Fruit fly (Drosophila melanogaster) S2 (cell line): ENCODE results near the gene CG10589.

Experiments
- CG8478 ChIP-seq: fragments of >200 bp; optimal IDR thresholded peaks from 2 replicates; lab custom pipeline; 2018
- CTCF ChIP-seq, 2 experiments: fragments of >200 bp; optimal IDR thresholded peaks; 2 replicates each; lab custom pipeline; 2018

DNA sequence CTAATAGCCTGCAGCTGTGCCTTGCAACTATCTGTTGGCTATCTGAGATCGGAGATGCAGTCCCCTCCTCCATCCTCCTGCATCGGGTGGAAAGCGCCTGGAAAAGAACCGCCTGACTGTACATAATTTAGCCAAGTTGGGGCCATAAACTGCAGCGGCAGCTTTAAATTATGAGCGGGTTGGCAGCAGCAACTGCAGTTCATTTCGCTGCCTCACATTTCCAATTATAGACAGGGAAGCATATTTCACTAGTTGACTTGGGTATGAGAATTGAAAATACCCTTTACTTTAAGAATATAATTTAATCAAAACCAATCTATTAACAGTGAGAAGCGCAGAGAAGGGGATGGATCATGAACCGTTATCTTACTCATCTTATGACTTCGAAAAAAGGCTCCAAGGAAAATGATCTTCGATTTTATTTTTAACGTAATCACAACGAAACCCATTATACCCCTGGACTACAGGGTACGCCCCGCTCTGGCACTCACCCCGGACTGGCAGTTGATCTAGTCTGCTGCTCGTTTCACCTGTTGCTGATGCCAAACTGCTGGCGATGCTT lies 4.5 kb upstream of the CG10589 start:
- no peak for TF ChIP-seq CTCF (optimal IDR thresholded peaks at IDR 0.05; lab: Kevin White, UChicago)
- no peak for TF ChIP-seq CG8478
